Fruit fly (Drosophila melanogaster) whole organism, embryonic: ENCODE measurements around the gene CG43051.

Source experiments
- Bdp1 ChIP-seq: fragments of 200-800 bp; sonication (Bioruptor generic); optimal IDR thresholded peaks from 3 replicates; lab custom pipeline; 2016; ENCODE audit warnings: missing biosample characterization, missing genetic modification characterization
- Dek ChIP-seq: fragments of 200-800 bp; sonication (Bioruptor generic); optimal IDR thresholded peaks from 3 replicates; lab custom pipeline; 2019; ENCODE audit warnings: missing biosample characterization, mild to moderate bottlenecking, missing genetic modification characterization, moderate library complexity
- disco-r ChIP-seq: fragments of 200-800 bp; sonication (Bioruptor generic); optimal IDR thresholded peaks from 2 replicates; lab custom pipeline; 2016; ENCODE audit warnings: missing biosample characterization, missing genetic modification characterization
- tin ChIP-seq: fragments of 200-800 bp; sonication (Bioruptor generic); optimal IDR thresholded peaks from 3 replicates; lab custom pipeline; 2016; ENCODE audit warnings: missing biosample characterization, missing genetic modification characterization

- no peak for TF ChIP-seq tin
- TF ChIP-seq Dek (tag; lab: Kevin White, UChicago), result no peak
- TF ChIP-seq disco-r, result no peak
- no peak for TF ChIP-seq Bdp1
Measured at dm6 chr2L:12535637-12536038, 27.9 kb downstream of the CG43051 start.
